Worm (Caenorhabditis elegans) whole organism, L4/young adult: Measurements from ENCODE around the gene cyn-11.

Experiments
- dao-5 ChIP-seq: sonication (generic microtip); optimal IDR thresholded peaks from 2 replicates; lab custom pipeline; 2016; ENCODE audit warnings: missing genotype, missing genetic modification characterization, moderate library complexity, missing compliant biosample characterization
- him-1 ChIP-seq: sonication (generic microtip); optimal IDR thresholded peaks from 2 replicates; lab custom pipeline; 2016; ENCODE audit warnings: missing genotype, missing genetic modification reagents, missing genetic modification characterization, missing compliant biosample characterization

- TF ChIP-seq him-1 (tag; lab: Kevin White, UChicago) (no peak), dao-5 (no peak)
Observed at ce11 chrII:8716231-8716878, at the start of gene cyn-11, which contains the start of gene T01B7.5.
